Worm (Caenorhabditis elegans) whole organism, young adult: ENCODE data around the gene wdr-31.

ENCODE experiments used
- F10E7.11 ChIP-seq: sonication (generic microtip); optimal IDR thresholded peaks from 2 replicates; lab custom pipeline; 2017; ENCODE audit warnings: mild to moderate bottlenecking, missing genetic modification characterization, moderate library complexity, missing compliant biosample characterization
- ama-1 ChIP-seq, 3 experiments: fragments of 150-350 bp in 1 of 3; sonication (generic microtip) in 2 of 3; optimal IDR thresholded peaks; 2 replicates each; lab custom pipeline; 2014 to 2018; ENCODE audit warnings: missing biosample characterization in 2 of 3, missing genetic modification characterization in 2 of 3, missing genetic modification reagents in 2 of 3
- lin-35 ChIP-seq, 3 experiments: fragments of 150-350 bp in 2 of 3; sonication (generic microtip) in 1 of 3; optimal IDR thresholded peaks; 2 replicates each; lab custom pipeline; 2014 to 2018; ENCODE audit warnings: missing biosample characterization in 3 of 3, missing genetic modification characterization in 3 of 3, missing genetic modification reagents in 3 of 3
- lin-54 ChIP-seq: fragments of 200-800 bp; sonication (Bioruptor generic); optimal IDR thresholded peaks from 2 replicates; lab custom pipeline; 2018; ENCODE audit warnings: mild to moderate bottlenecking, missing genetic modification characterization, missing compliant biosample characterization
- unc-130 ChIP-seq: sonication (generic microtip); optimal IDR thresholded peaks from 2 replicates; lab custom pipeline; 2016; ENCODE audit warnings: missing genetic modification reagents, missing genetic modification characterization, missing compliant biosample characterization
- zim-3 ChIP-seq: sonication (generic microtip); optimal IDR thresholded peaks from 2 replicates; lab custom pipeline; 2017; ENCODE audit warnings: mild to moderate bottlenecking, missing genetic modification characterization, moderate library complexity, missing compliant biosample characterization

- TF ChIP-seq F10E7.11 (tag; lab: Kevin White, UChicago) (no peak), lin-35 (GFP tag; optimal IDR thresholded peaks at IDR 0.05; lab: Kevin White, UChicago) (no peak), zim-3 (tag; lab: Kevin White, UChicago) (no peak), ama-1 (optimal IDR thresholded peaks at IDR 0.05; lab: Kevin White, UChicago) (no peak), ama-1 (GFP tag; optimal IDR thresholded peaks at IDR 0.05; lab: Kevin White, UChicago) (no peak), unc-130 (no peak), lin-54 (no peak)
Observed at ce11 chrII:2719212-2719611, 15.9 kb downstream of the wdr-31 start.
